Worm (Caenorhabditis elegans) whole organism, late embryonic: ENCODE measurements around the gene T01C1.4.

ENCODE experiments used
- C08G9.2 ChIP-seq: sonication (generic microtip); optimal IDR thresholded peaks from 2 replicates; lab custom pipeline; 2016; ENCODE audit warnings: mild to moderate bottlenecking, missing genetic modification characterization, moderate library complexity, missing compliant biosample characterization
- C38D4.7 ChIP-seq: fragments of 200-800 bp; sonication (Bioruptor generic); optimal IDR thresholded peaks from 2 replicates; lab custom pipeline; 2018; ENCODE audit warnings: mild to moderate bottlenecking, missing genetic modification characterization, moderate library complexity, missing compliant biosample characterization
- F13H6.1 ChIP-seq: sonication (generic microtip); optimal IDR thresholded peaks from 2 replicates; lab custom pipeline; 2016; ENCODE audit warnings: missing genetic modification characterization, missing compliant biosample characterization
- K09A11.1 ChIP-seq: sonication (generic microtip); optimal IDR thresholded peaks from 2 replicates; lab custom pipeline; 2017; ENCODE audit warnings: antibody characterized with exemption, mild to moderate bottlenecking, missing genetic modification characterization, missing compliant biosample characterization; ENCODE audit not compliant: insufficient read depth
- T23F11.4 ChIP-seq: fragments of 200-800 bp; sonication (Bioruptor generic); optimal IDR thresholded peaks from 2 replicates; lab custom pipeline; 2018; ENCODE audit warnings: mild to moderate bottlenecking, missing genetic modification characterization, missing compliant biosample characterization
- Y22D7AL.16 ChIP-seq: sonication (generic microtip); optimal IDR thresholded peaks from 2 replicates; lab custom pipeline; 2016; ENCODE audit warnings: missing genetic modification characterization, missing compliant biosample characterization
- ahr-1 ChIP-seq: sonication (generic microtip); optimal IDR thresholded peaks from 2 replicates; lab custom pipeline; 2016; ENCODE audit warnings: missing genetic modification characterization, missing compliant biosample characterization
- ceh-14 ChIP-seq: sonication (generic microtip); optimal IDR thresholded peaks from 2 replicates; lab custom pipeline; 2016; ENCODE audit warnings: missing genotype, missing genetic modification characterization, missing compliant biosample characterization
- ceh-18 ChIP-seq: sonication (generic microtip); optimal IDR thresholded peaks from 2 replicates; lab custom pipeline; 2016; ENCODE audit warnings: missing genetic modification characterization, missing compliant biosample characterization
- ceh-19 ChIP-seq: fragments of 200-800 bp; sonication (Bioruptor generic); optimal IDR thresholded peaks from 2 replicates; lab custom pipeline; 2018; ENCODE audit warnings: mild to moderate bottlenecking, missing genetic modification characterization, missing compliant biosample characterization
- ceh-24 ChIP-seq: sonication (generic microtip); optimal IDR thresholded peaks from 2 replicates; lab custom pipeline; 2016; ENCODE audit warnings: mild to moderate bottlenecking, missing genetic modification characterization, missing compliant biosample characterization
- ceh-30 ChIP-seq: fragments of 150-350 bp; optimal IDR thresholded peaks from 2 replicates; lab custom pipeline; 2014; ENCODE audit warnings: missing biosample characterization, missing genetic modification characterization
- ceh-48 ChIP-seq: sonication (generic microtip); optimal IDR thresholded peaks from 2 replicates; lab custom pipeline; 2016; ENCODE audit warnings: missing genetic modification characterization, inconsistent platforms, missing compliant biosample characterization
- ceh-6 ChIP-seq: fragments of 200-800 bp; sonication (Bioruptor generic); optimal IDR thresholded peaks from 2 replicates; lab custom pipeline; 2018; ENCODE audit warnings: mild to moderate bottlenecking, missing genetic modification characterization, missing compliant biosample characterization
- ceh-9 ChIP-seq: sonication (generic microtip); optimal IDR thresholded peaks from 2 replicates; lab custom pipeline; 2016; ENCODE audit warnings: mild to moderate bottlenecking, missing genetic modification characterization, inconsistent platforms, missing compliant biosample characterization
- che-1 ChIP-seq: sonication (generic microtip); optimal IDR thresholded peaks from 2 replicates; lab custom pipeline; 2016; ENCODE audit warnings: mild to moderate bottlenecking, missing genetic modification characterization, missing compliant biosample characterization
- dve-1 ChIP-seq: sonication (generic microtip); optimal IDR thresholded peaks from 2 replicates; lab custom pipeline; 2017; ENCODE audit warnings: antibody characterized with exemption, mild to moderate bottlenecking, missing genetic modification characterization, missing compliant biosample characterization
- elt-2 ChIP-seq: sonication (generic microtip); optimal IDR thresholded peaks from 2 replicates; lab custom pipeline; 2016; ENCODE audit warnings: missing genetic modification reagents, missing genetic modification characterization, missing compliant biosample characterization
- ets-4 ChIP-seq: sonication (generic microtip); optimal IDR thresholded peaks from 2 replicates; lab custom pipeline; 2016; ENCODE audit warnings: missing genetic modification characterization, missing compliant biosample characterization
- eyg-1 ChIP-seq: sonication (generic microtip); optimal IDR thresholded peaks from 2 replicates; lab custom pipeline; 2016; ENCODE audit warnings: missing genotype, missing genetic modification characterization, missing compliant biosample characterization
- fkh-10 ChIP-seq: fragments of 150-350 bp; optimal IDR thresholded peaks from 2 replicates; lab custom pipeline; 2014; ENCODE audit warnings: missing biosample characterization, missing genetic modification reagents, missing genetic modification characterization
- fkh-6 ChIP-seq: sonication (generic microtip); optimal IDR thresholded peaks from 2 replicates; lab custom pipeline; 2016; ENCODE audit warnings: missing genetic modification characterization, missing compliant biosample characterization
- hlh-13 ChIP-seq: fragments of 200-800 bp; sonication (Bioruptor generic); optimal IDR thresholded peaks from 2 replicates; lab custom pipeline; 2018; ENCODE audit warnings: mild to moderate bottlenecking, missing genetic modification characterization, missing compliant biosample characterization
- hlh-6 ChIP-seq: sonication (generic microtip); optimal IDR thresholded peaks from 2 replicates; lab custom pipeline; 2016; ENCODE audit warnings: missing genotype, missing genetic modification characterization, missing compliant biosample characterization
- lim-6 ChIP-seq: sonication (generic microtip); optimal IDR thresholded peaks from 2 replicates; lab custom pipeline; 2016; ENCODE audit warnings: missing genetic modification characterization, missing compliant biosample characterization
- lin-11 ChIP-seq: fragments of 200-800 bp; sonication (Bioruptor generic); optimal IDR thresholded peaks from 2 replicates; lab custom pipeline; 2018; ENCODE audit warnings: mild to moderate bottlenecking, missing genetic modification characterization, missing compliant biosample characterization
- mec-3 ChIP-seq: sonication (generic microtip); optimal IDR thresholded peaks from 2 replicates; lab custom pipeline; 2016; ENCODE audit warnings: borderline replicate concordance, missing genetic modification characterization, missing compliant biosample characterization
- nfya-1 ChIP-seq: sonication (generic microtip); optimal IDR thresholded peaks from 2 replicates; lab custom pipeline; 2017; ENCODE audit warnings: missing genetic modification characterization, mild to moderate bottlenecking, missing compliant biosample characterization, antibody characterized with exemption, moderate library complexity
- nhr-11 ChIP-seq: fragments of 150-350 bp; optimal IDR thresholded peaks from 2 replicates; lab custom pipeline; 2014; ENCODE audit warnings: missing biosample characterization, missing genetic modification characterization
- nhr-232 ChIP-seq: sonication (generic microtip); optimal IDR thresholded peaks from 2 replicates; lab custom pipeline; 2016; ENCODE audit warnings: missing genetic modification characterization, missing compliant biosample characterization
- npax-4 ChIP-seq: sonication (generic microtip); optimal IDR thresholded peaks from 2 replicates; lab custom pipeline; 2016; ENCODE audit warnings: missing genetic modification characterization, missing compliant biosample characterization
- odd-2 ChIP-seq: sonication (generic microtip); optimal IDR thresholded peaks from 2 replicates; lab custom pipeline; 2017; ENCODE audit warnings: antibody characterized with exemption, mild to moderate bottlenecking, missing genetic modification characterization, missing compliant biosample characterization
- pat-9 ChIP-seq: fragments of 200-800 bp; sonication (Bioruptor generic); optimal IDR thresholded peaks from 2 replicates; lab custom pipeline; 2018; ENCODE audit warnings: mild to moderate bottlenecking, missing genetic modification characterization, moderate library complexity, missing compliant biosample characterization
- pax-1 ChIP-seq: fragments of 150-350 bp; optimal IDR thresholded peaks from 2 replicates; lab custom pipeline; 2014; ENCODE audit warnings: missing biosample characterization, missing genetic modification characterization
- pha-2 ChIP-seq: sonication (generic microtip); optimal IDR thresholded peaks from 2 replicates; lab custom pipeline; 2017; ENCODE audit warnings: mild to moderate bottlenecking, missing genetic modification characterization, missing compliant biosample characterization
- pqm-1 ChIP-seq: sonication (generic microtip); optimal IDR thresholded peaks from 2 replicates; lab custom pipeline; 2016; ENCODE audit warnings: missing genetic modification characterization, missing compliant biosample characterization
- ref-2 ChIP-seq: sonication (generic microtip); optimal IDR thresholded peaks from 2 replicates; lab custom pipeline; 2016; ENCODE audit warnings: missing genetic modification characterization, missing compliant biosample characterization
- rnt-1 ChIP-seq: sonication (generic microtip); optimal IDR thresholded peaks from 2 replicates; lab custom pipeline; 2016; ENCODE audit warnings: missing genetic modification characterization, missing compliant biosample characterization
- sox-2 ChIP-seq: fragments of 200-800 bp; sonication (Bioruptor generic); IDR thresholded peaks from 2 replicates; pipeline ENCODE4 v1.3.6; 2022; ENCODE audit warnings: missing genetic modification reagents, missing genetic modification characterization, missing compliant biosample characterization
- syd-9 ChIP-seq: sonication (generic microtip); optimal IDR thresholded peaks from 2 replicates; lab custom pipeline; 2016; ENCODE audit warnings: mild to moderate bottlenecking, missing genetic modification characterization, moderate library complexity, missing compliant biosample characterization
- ttx-3 ChIP-seq: sonication (generic microtip); optimal IDR thresholded peaks from 2 replicates; lab custom pipeline; 2016; ENCODE audit warnings: missing genetic modification reagents, missing genetic modification characterization, missing compliant biosample characterization
- unc-55 ChIP-seq: sonication (generic microtip); optimal IDR thresholded peaks from 2 replicates; lab custom pipeline; 2017; ENCODE audit warnings: missing biosample characterization, missing genetic modification reagents, missing genetic modification characterization
- unc-86 ChIP-seq: sonication (generic microtip); optimal IDR thresholded peaks from 2 replicates; lab custom pipeline; 2016; ENCODE audit warnings: missing genetic modification characterization, missing compliant biosample characterization

The T01C1.4 gene

DNA sequence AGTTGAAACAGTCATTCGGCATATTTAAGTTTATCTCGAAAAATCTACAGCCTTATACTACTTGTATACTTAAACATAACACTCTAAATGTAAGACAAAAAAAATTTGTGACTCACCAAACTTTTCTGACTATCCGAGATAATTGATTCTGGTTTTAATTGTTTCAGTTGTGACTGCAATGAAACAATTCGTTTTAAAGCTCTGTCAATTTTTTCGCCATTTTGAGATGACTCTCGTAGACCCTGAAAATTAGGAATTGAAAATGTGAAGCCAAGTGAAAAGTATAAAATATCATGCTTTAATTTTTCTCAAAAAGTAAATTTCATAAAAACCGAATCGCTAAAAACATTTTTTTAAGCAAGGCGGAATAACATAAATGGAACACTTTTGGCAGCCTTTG, 12.6 kb downstream of the T01C1.4 start:
- no peak for TF ChIP-seq odd-2
- no peak for TF ChIP-seq Y22D7AL.16 (tag; lab: Kevin White, UChicago)
- no peak for TF ChIP-seq ceh-6 (GFP tag; lab: Kevin White, UChicago)
- TF ChIP-seq C38D4.7 (GFP tag; lab: Kevin White, UChicago), result no peak
- TF ChIP-seq ceh-19 (GFP tag; lab: Kevin White, UChicago), result no peak
- TF ChIP-seq syd-9, result no peak
- no peak for TF ChIP-seq ref-2 (tag; lab: Kevin White, UChicago)
- TF ChIP-seq ceh-9, result no peak
- TF ChIP-seq hlh-13, result no peak
- TF ChIP-seq pha-2 (tag; lab: Kevin White, UChicago), result no peak
- no peak for TF ChIP-seq nhr-232
- TF ChIP-seq K09A11.1 (tag; lab: Kevin White, UChicago), result no peak

DNA sequence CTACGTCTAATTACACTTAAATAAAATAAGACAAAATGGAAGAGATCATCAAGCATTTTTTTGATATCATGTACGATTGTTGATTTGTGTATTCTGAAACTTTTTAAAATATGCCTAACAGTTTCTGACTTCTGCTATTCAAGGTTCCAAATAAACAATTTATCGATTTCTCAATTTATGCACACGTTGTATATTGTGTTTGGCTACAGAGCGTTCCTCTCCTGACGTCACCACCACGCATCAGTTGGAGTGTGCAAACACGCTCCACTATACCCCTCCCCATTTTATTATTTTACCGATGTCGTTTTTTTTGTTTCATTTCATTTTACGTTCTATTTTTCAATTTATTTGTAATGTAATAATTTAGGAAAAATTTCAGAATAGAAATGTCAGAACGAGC, 22.0 kb downstream of the T01C1.4 start, which contains the start of gene plpp-1.3:
Gene plpp-1.3 (plus strand): TSS at position 380 of the 400 bp plus-strand sequence.
- no peak for TF ChIP-seq F13H6.1 (tag; lab: Kevin White, UChicago)
- TF ChIP-seq C08G9.2 (tag; lab: Kevin White, UChicago), result no peak
- TF ChIP-seq ceh-30 (tag; lab: Kevin White, UChicago), result no peak
- no peak for TF ChIP-seq unc-86 (tag; lab: Kevin White, UChicago)
- TF ChIP-seq K09A11.1 (tag; lab: Kevin White, UChicago), result no peak
- TF ChIP-seq ceh-14 (tag; lab: Kevin White, UChicago), result no peak
- no peak for TF ChIP-seq fkh-10
- no peak for TF ChIP-seq che-1
- no peak for TF ChIP-seq mec-3 (tag; lab: Kevin White, UChicago)
- TF ChIP-seq fkh-6 (tag; lab: Kevin White, UChicago), result no peak
- TF ChIP-seq T23F11.4 (GFP tag; lab: Kevin White, UChicago), result no peak
- TF ChIP-seq elt-2 (tag; lab: Kevin White, UChicago), result peak; percentile 16
- TF ChIP-seq ceh-24 (tag; lab: Kevin White, UChicago), result no peak
- TF ChIP-seq pqm-1 (tag; lab: Kevin White, UChicago), result no peak
- peak; percentile 27 for TF ChIP-seq pax-1
- no peak for TF ChIP-seq ceh-48 (tag; lab: Kevin White, UChicago)

DNA sequence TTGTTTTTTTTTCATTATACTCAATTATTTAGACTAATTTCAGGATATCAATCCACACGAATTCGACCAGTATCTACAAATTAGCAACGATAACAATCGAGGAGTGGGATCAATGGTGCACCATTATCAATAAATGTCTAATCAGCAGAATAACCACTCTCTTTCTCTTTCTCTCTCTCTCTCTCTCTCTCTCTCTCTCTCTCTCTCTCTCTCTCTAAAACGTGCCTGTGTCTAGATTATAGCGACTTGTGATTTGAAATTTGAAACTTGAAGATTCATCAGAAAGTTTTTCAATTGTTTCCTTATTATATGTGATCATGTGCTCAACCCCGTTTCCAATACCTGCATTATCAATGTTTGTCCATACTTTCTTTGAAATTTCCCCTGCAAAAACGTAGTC, 22.7 kb downstream of the T01C1.4 start:
- TF ChIP-seq rnt-1 (tag; lab: Kevin White, UChicago), result no peak
- TF ChIP-seq elt-2 (tag; lab: Kevin White, UChicago), result peak; percentile 78
- no peak for TF ChIP-seq sox-2
- TF ChIP-seq, all 69 proteins: peak for 1

DNA sequence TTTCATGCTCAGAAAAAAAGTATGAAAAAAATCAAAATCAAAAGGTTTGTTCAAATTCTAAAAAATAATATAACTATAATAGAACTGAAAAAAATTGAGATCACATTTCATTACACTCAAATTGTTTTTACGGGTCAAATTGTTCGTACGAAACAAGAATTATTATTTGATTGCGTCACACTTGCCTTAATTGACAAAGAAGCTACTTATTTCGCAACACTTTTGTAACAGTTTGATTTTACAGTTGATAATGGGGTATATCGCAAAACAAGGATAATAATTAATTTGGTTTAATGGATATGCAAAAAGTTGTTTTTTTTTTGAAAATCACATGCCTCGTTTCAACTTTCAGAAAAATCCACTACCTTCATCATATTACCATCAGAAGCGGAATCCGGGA, 24.9 kb downstream of the T01C1.4 start:
- TF ChIP-seq lim-6 (no peak), che-1 (no peak), ceh-48 (tag; lab: Kevin White, UChicago) (no peak), npax-4 (tag; lab: Kevin White, UChicago) (no peak), fkh-10 (no peak), ttx-3 (tag; lab: Kevin White, UChicago) (no peak), pat-9 (tag; lab: Kevin White, UChicago) (no peak), ceh-30 (tag; lab: Kevin White, UChicago) (no peak), syd-9 (no peak), unc-86 (tag; lab: Kevin White, UChicago) (no peak), ceh-9 (no peak), ets-4 (no peak), nfya-1 (no peak)

DNA sequence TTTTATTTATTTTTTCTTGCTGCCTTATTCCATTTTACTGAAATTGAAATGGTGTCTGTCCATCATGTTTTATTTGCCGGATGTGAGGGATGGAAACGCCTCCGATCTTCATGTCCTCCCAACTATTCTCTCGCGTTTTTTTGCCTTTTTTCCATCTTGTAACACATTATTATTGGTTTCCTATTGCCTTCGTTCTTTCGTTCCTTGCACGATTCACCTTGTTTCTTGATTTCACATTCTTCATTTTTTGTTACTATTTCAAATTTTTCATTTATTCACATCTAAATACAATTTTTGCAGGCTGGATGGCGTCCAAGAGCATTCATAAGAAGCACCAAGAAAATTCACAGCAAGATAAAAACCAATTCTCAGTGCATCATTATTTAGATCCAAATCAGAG, 25.3 kb downstream of the T01C1.4 start, which contains the start of gene yap-1:
Gene yap-1 (plus strand): TSS at position 301 of the 400 bp plus-strand sequence.
- no peak for TF ChIP-seq dve-1 (tag; lab: Kevin White, UChicago)
- no peak for TF ChIP-seq hlh-6
- no peak for TF ChIP-seq unc-55
- TF ChIP-seq nhr-11, result no peak
- no peak for TF ChIP-seq ceh-18 (tag; lab: Kevin White, UChicago)
- no peak for TF ChIP-seq lin-11 (tag; lab: Kevin White, UChicago)
- no peak for TF ChIP-seq odd-2
- no peak for TF ChIP-seq elt-2 (tag; lab: Kevin White, UChicago)
- TF ChIP-seq Y22D7AL.16 (tag; lab: Kevin White, UChicago), result no peak
- TF ChIP-seq fkh-6 (tag; lab: Kevin White, UChicago), result no peak
- no peak for TF ChIP-seq fkh-10
- TF ChIP-seq ahr-1 (tag; lab: Kevin White, UChicago), result no peak
- no peak for TF ChIP-seq C08G9.2 (tag; lab: Kevin White, UChicago)
- no peak for TF ChIP-seq unc-86 (tag; lab: Kevin White, UChicago)
- no peak for TF ChIP-seq eyg-1
- no peak for TF ChIP-seq K09A11.1 (tag; lab: Kevin White, UChicago)
